Worm (Caenorhabditis elegans) whole organism, late embryonic: Measurements from ENCODE around the gene rol-1.

ENCODE experiments used
- K02D7.2 ChIP-seq: sonication (generic microtip); optimal IDR thresholded peaks from 2 replicates; lab custom pipeline; 2017; ENCODE audit warnings: mild to moderate bottlenecking, missing genetic modification characterization, missing compliant biosample characterization
- ceh-14 ChIP-seq: sonication (generic microtip); optimal IDR thresholded peaks from 2 replicates; lab custom pipeline; 2016; ENCODE audit warnings: missing genotype, missing genetic modification characterization, missing compliant biosample characterization
- fkh-10 ChIP-seq: fragments of 150-350 bp; optimal IDR thresholded peaks from 2 replicates; lab custom pipeline; 2014; ENCODE audit warnings: missing biosample characterization, missing genetic modification reagents, missing genetic modification characterization
- nhr-11 ChIP-seq: fragments of 150-350 bp; optimal IDR thresholded peaks from 2 replicates; lab custom pipeline; 2014; ENCODE audit warnings: missing biosample characterization, missing genetic modification characterization

- no peak for TF ChIP-seq nhr-11
- TF ChIP-seq K02D7.2 (tag; lab: Kevin White, UChicago): no peak
- TF ChIP-seq fkh-10 (GFP tag; lab: Kevin White, UChicago): no peak
- TF ChIP-seq ceh-14 (tag; lab: Kevin White, UChicago): no peak
These were observed 27.7 kb downstream of the rol-1 start, which contains the start of gene polg-1 for ce11 chrII:12199912-12200637.
